Worm (Caenorhabditis elegans) whole organism, mixed stage, embryonic: ENCODE data around the gene nspc-5.
"Not testable (repeated sequence)": the region's sequence is repeated elsewhere in the genome, so short reads cannot be mapped to it uniquely, and the experiment has no call there.

Experiments used
- bed-3 ChIP-seq: fragments of 200-800 bp; sonication (Bioruptor generic); optimal IDR thresholded peaks from 3 replicates; lab custom pipeline; 2018; ENCODE audit warnings: mild to moderate bottlenecking, missing genetic modification characterization, moderate library complexity, missing compliant biosample characterization
- ceh-39 ChIP-seq: fragments of 150-350 bp; optimal IDR thresholded peaks from 2 replicates; lab custom pipeline; 2014; ENCODE audit warnings: missing biosample characterization, missing genetic modification characterization
- ceh-83 ChIP-seq: fragments of 200-800 bp; sonication (Bioruptor generic); optimal IDR thresholded peaks from 2 replicates; lab custom pipeline; 2018; ENCODE audit warnings: mild to moderate bottlenecking, missing genetic modification characterization, missing compliant biosample characterization
- ces-1 ChIP-seq: fragments of 150-350 bp; optimal IDR thresholded peaks from 2 replicates; lab custom pipeline; 2014; ENCODE audit warnings: missing biosample characterization, missing genetic modification reagents, missing genetic modification characterization
- drap-1 ChIP-seq: fragments of 200-800 bp; sonication (Bioruptor generic); optimal IDR thresholded peaks from 3 replicates; lab custom pipeline; 2018; ENCODE audit warnings: mild to moderate bottlenecking, missing genetic modification characterization, missing compliant biosample characterization
- elt-1 ChIP-seq: sonication (generic microtip); optimal IDR thresholded peaks from 2 replicates; lab custom pipeline; 2017; ENCODE audit warnings: missing genetic modification characterization, mild to moderate bottlenecking, missing compliant biosample characterization, antibody characterized with exemption, moderate library complexity, borderline replicate concordance; ENCODE audit not compliant: insufficient read depth
- elt-3 ChIP-seq: fragments of 150-350 bp; optimal IDR thresholded peaks from 2 replicates; lab custom pipeline; 2014; ENCODE audit warnings: missing biosample characterization, missing genetic modification characterization
- ham-2 ChIP-seq: fragments of 200-800 bp; sonication (Bioruptor generic); optimal IDR thresholded peaks from 2 replicates; lab custom pipeline; 2018; ENCODE audit warnings: mild to moderate bottlenecking, missing genetic modification characterization, missing compliant biosample characterization
- hlh-1 ChIP-seq: fragments of 150-350 bp; optimal IDR thresholded peaks from 2 replicates; lab custom pipeline; 2014; ENCODE audit warnings: missing biosample characterization, missing genetic modification reagents, missing genetic modification characterization
- lin-13 ChIP-seq: fragments of 150-350 bp; optimal IDR thresholded peaks from 2 replicates; lab custom pipeline; 2014; ENCODE audit warnings: missing biosample characterization, missing genetic modification characterization
- lin-32 ChIP-seq: fragments of 200-800 bp; sonication (Bioruptor generic); optimal IDR thresholded peaks from 2 replicates; lab custom pipeline; 2018; ENCODE audit warnings: mild to moderate bottlenecking, missing genetic modification characterization, missing compliant biosample characterization
- mab-5 ChIP-seq: fragments of 150-350 bp; optimal IDR thresholded peaks from 2 replicates; lab custom pipeline; 2014; ENCODE audit warnings: missing biosample characterization, missing genetic modification characterization
- mep-1 ChIP-seq: fragments of 150-350 bp; optimal IDR thresholded peaks from 2 replicates; lab custom pipeline; 2017; ENCODE audit warnings: missing biosample characterization, missing genetic modification reagents, missing genetic modification characterization, inconsistent platforms
- mls-2 ChIP-seq: sonication (generic microtip); optimal IDR thresholded peaks from 2 replicates; lab custom pipeline; 2016; ENCODE audit warnings: mild to moderate bottlenecking, missing genetic modification characterization, moderate library complexity, missing compliant biosample characterization
- nhr-12 ChIP-seq: fragments of 150-350 bp; optimal IDR thresholded peaks from 2 replicates; lab custom pipeline; 2014; ENCODE audit warnings: missing biosample characterization, missing genetic modification characterization
- nhr-2 ChIP-seq: fragments of 150-350 bp; optimal IDR thresholded peaks from 2 replicates; lab custom pipeline; 2014; ENCODE audit warnings: missing biosample characterization, missing genetic modification characterization
- nhr-237 ChIP-seq: fragments of 150-350 bp; optimal IDR thresholded peaks from 2 replicates; lab custom pipeline; 2014; ENCODE audit warnings: missing biosample characterization, missing genetic modification characterization
- nhr-28 ChIP-seq: fragments of 150-350 bp; optimal IDR thresholded peaks from 2 replicates; lab custom pipeline; 2014; ENCODE audit warnings: missing biosample characterization, missing genetic modification characterization
- nhr-76 ChIP-seq: sonication (generic microtip); optimal IDR thresholded peaks from 2 replicates; lab custom pipeline; 2017; ENCODE audit warnings: missing biosample characterization, missing genetic modification characterization
- pha-4 ChIP-seq: fragments of 150-350 bp; optimal IDR thresholded peaks from 2 replicates; lab custom pipeline; 2018; ENCODE audit warnings: missing biosample characterization, missing genetic modification reagents, missing genetic modification characterization
- sem-2 ChIP-seq: fragments of 200-800 bp; sonication (Bioruptor generic); optimal IDR thresholded peaks from 2 replicates; lab custom pipeline; 2018; ENCODE audit warnings: mild to moderate bottlenecking, missing genetic modification characterization, missing compliant biosample characterization
- snpc-4 ChIP-seq: fragments of 150-350 bp; optimal IDR thresholded peaks from 2 replicates; lab custom pipeline; 2014; ENCODE audit warnings: missing biosample characterization, missing genetic modification characterization
- sptf-1 ChIP-seq: sonication (generic microtip); optimal IDR thresholded peaks from 2 replicates; lab custom pipeline; 2017; ENCODE audit warnings: mild to moderate bottlenecking, missing genetic modification characterization, moderate library complexity, missing compliant biosample characterization
- tbx-8 ChIP-seq: fragments of 200-800 bp; sonication (Bioruptor generic); optimal IDR thresholded peaks from 2 replicates; lab custom pipeline; 2018; ENCODE audit warnings: mild to moderate bottlenecking, missing genetic modification characterization, moderate library complexity, missing compliant biosample characterization
- unc-39 ChIP-seq: fragments of 150-350 bp; optimal IDR thresholded peaks from 2 replicates; lab custom pipeline; 2014; ENCODE audit warnings: missing biosample characterization, missing genetic modification characterization
- unc-62 ChIP-seq: fragments of 150-350 bp; optimal IDR thresholded peaks from 2 replicates; lab custom pipeline; 2014; ENCODE audit warnings: missing biosample characterization, missing genetic modification reagents, missing genetic modification characterization
- zip-8 ChIP-seq: fragments of 150-350 bp; optimal IDR thresholded peaks from 2 replicates; lab custom pipeline; 2014; ENCODE audit warnings: missing biosample characterization, missing genetic modification characterization
- ztf-11 ChIP-seq: fragments of 150-350 bp; optimal IDR thresholded peaks from 2 replicates; lab custom pipeline; 2014; ENCODE audit warnings: missing biosample characterization, missing genetic modification characterization

The nspc-5 gene

DNA sequence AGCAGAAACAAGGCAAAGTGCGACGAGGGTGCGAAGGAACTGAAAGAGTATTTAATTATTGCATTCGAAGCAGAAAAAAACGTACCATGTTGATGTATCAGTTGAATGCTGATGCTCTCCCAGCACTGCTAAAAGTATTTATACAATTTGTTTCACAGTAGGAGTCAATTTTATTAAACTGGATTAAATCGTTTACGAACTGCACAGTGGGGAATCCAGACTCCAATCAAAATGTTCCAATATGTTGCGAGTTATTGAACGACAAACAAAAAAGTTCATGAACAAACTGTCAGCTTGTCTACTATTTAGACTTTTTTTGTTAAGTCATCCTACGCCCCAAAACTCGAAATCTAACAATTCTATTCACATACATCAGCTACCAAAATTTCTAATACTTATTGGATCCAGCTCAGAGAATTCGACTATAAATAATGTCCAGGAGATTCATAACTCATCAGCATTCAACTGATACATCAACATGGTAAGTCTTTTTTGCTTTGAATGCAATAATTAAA, at the start of gene nspc-5, which contains the start of gene nspc-4:
Gene nspc-5 (plus strand): TSS at position 465 of the 515 bp plus-strand sequence.
Gene nspc-4 (minus strand): TSS at position 101 of the 515 bp plus-strand sequence.
- not testable (repeated sequence) for TF ChIP-seq nhr-28; unc-39; bed-3 (GFP tag; lab: Kevin White, UChicago)

DNA sequence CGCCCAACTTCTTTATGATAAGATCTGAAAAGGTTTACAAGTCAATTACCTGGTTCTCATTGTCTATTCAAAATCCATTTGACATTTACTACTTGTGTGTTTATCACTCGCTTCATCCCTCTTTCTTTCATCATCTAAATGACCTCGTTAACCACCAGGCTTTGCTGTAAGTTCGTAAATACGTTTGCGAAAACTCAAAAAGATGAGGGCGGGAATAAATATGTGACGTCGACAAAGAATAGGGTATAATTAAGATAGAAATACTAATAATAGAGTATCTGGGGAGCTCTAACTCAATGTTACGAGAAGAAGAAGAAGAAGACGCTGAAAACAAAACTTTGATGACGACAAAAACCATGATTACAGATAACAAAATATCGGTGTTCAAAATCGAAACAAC, 49.1 kb upstream of the nspc-5 start:
- TF ChIP-seq nhr-2 (tag; lab: Kevin White, UChicago), result no peak
- TF ChIP-seq nhr-76 (tag; lab: Kevin White, UChicago), result no peak
- TF ChIP-seq nhr-28, result no peak
- TF ChIP-seq lin-13 (tag; lab: Kevin White, UChicago), result no peak

DNA sequence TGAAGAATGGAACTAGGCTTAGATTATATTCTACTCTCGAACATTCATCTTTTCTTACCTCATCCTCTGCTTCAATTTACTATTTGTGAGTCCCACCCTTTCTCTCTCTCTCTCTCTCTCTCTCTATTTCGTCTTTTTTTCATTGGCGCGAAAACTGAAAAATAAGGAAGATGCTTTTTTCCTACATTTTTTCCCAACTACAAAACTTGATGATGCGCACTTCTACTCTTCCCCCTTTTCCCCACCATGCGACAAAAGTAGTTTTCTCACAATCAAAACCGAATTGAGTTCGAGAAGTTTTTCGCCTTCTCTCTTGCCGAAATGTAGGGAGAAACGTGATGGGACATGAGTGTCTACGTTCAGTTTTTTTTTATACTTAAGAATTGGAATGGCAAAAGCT, 48.6 kb upstream of the nspc-5 start:
- TF ChIP-seq snpc-4 (tag; lab: Kevin White, UChicago), result no peak
- peak; percentile 29 for TF ChIP-seq ces-1 (GFP tag; lab: Kevin White, UChicago)
- TF ChIP-seq, all 35 proteins: peak for 1

ce11 chrX:8492750-8493149, 45.8 kb upstream of the nspc-5 start:
- TF ChIP-seq elt-1 (tag; lab: Kevin White, UChicago) (no peak), zip-8 (tag; lab: Kevin White, UChicago) (no peak), snpc-4 (tag; lab: Kevin White, UChicago) (no peak), lin-13 (tag; lab: Kevin White, UChicago) (no peak), ceh-83 (no peak)
- TF ChIP-seq, all 35 proteins: peak for 0

- no peak for TF ChIP-seq nhr-12 (tag; lab: Kevin White, UChicago)
- no peak for TF ChIP-seq snpc-4 (tag; lab: Kevin White, UChicago)
- TF ChIP-seq mab-5, result no peak
- no peak for TF ChIP-seq zip-8 (tag; lab: Kevin White, UChicago)
- no peak for TF ChIP-seq ztf-11
- no peak for TF ChIP-seq sem-2
Observed at ce11 chrX:8495005-8495404, 43.5 kb upstream of the nspc-5 start, which contains the start of gene T01B10.5. Gene T01B10.5, plus strand, starts transcription at chrX:8495305.

ce11 chrX:8499721-8500120, 38.8 kb upstream of the nspc-5 start, which contains the start of gene grd-14:
Gene grd-14, plus strand, starts transcription at chrX:8500021.
- no peak for TF ChIP-seq ces-1 (GFP tag; lab: Kevin White, UChicago)
- no peak for TF ChIP-seq hlh-1 (tag; lab: Kevin White, UChicago)
- no peak for TF ChIP-seq nhr-28
- TF ChIP-seq drap-1 (GFP tag; lab: Kevin White, UChicago), result no peak
- TF ChIP-seq nhr-12 (tag; lab: Kevin White, UChicago), result no peak
- TF ChIP-seq sptf-1 (tag; lab: Kevin White, UChicago), result no peak
- TF ChIP-seq nhr-76 (tag; lab: Kevin White, UChicago), result no peak
- no peak for TF ChIP-seq ceh-39
- no peak for TF ChIP-seq unc-62

DNA sequence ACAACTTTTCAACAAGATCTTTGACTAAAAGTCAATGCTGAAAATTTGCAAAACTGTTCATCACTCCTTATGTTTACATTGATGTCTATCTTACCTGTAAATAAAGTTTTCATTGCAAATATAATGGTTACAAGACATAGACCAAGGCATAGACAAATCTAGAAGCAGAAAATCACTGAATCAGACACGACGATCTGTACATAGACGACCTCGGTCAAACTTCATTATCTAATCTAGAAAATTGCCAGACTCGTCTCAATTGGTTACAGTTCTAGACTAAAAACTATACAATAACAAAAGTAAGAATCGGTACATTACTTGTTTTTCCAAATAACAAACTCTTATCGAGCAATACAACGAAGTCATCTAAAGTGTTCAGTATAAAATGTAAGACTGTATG, 37.6 kb upstream of the nspc-5 start, which contains the start of gene grd-4:
Gene grd-4 (plus strand): TSS at position 301 of the 400 bp plus-strand sequence.
- TF ChIP-seq elt-3 (tag; lab: Kevin White, UChicago), result no peak
- no peak for TF ChIP-seq hlh-1 (tag; lab: Kevin White, UChicago)
- TF ChIP-seq, all 35 proteins: peak for 0

DNA sequence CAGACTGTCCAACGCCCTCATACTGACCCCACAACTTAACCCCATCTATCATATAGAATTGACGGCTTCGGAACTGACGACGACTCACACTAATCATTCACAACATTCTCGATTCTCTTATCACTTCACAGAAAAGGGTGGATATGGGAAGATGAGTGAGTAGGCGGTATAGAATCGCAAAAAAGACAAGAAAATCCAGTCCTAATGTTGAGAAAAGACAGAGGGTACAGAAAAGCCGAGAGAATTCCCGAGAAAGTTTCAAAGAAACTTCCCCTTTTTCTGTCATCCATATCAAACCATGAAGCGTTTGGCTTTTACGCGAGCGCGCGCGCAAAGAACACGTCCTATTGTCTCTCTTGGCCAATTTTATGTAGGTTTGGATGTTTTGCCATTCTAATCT, 34.3 kb upstream of the nspc-5 start:
- TF ChIP-seq pha-4 (tag; lab: Kevin White, UChicago) (no peak), sem-2 (no peak), mep-1 (tag; lab: Kevin White, UChicago) (no peak), ham-2 (no peak), nhr-237 (no peak), lin-32 (no peak), elt-1 (tag; lab: Kevin White, UChicago) (no peak), ces-1 (GFP tag; lab: Kevin White, UChicago) (no peak), hlh-1 (tag; lab: Kevin White, UChicago) (no peak), ztf-11 (no peak), unc-62 (no peak), elt-3 (tag; lab: Kevin White, UChicago) (no peak), tbx-8 (no peak), bed-3 (GFP tag; lab: Kevin White, UChicago) (no peak), snpc-4 (tag; lab: Kevin White, UChicago) (no peak), nhr-76 (tag; lab: Kevin White, UChicago) (no peak), mls-2 (tag; lab: Kevin White, UChicago) (no peak)
